Worm (Caenorhabditis elegans): ENCODE data around the gene ZK1290.10.
A peak's percentile ranks its signal among the peaks of the same experiment; 100 is the strongest.

ZK1290.10 gene

DNA sequence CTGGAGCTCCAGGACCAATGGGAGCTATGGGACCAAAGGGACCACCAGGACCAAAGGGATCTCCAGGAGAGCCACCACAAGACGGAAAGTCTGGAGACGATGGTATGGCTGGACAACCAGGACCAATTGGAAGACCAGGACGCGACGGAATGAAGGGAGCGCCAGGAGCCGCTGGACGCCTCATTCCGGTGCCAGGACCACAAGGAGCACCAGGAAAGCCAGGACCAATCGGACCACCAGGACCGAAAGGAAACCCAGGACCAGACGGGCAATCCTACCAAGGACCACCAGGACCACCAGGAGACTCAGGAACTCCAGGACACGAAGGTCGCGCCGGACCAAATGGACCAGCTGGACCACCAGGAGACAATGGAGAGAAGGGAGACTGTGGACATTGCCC lies 8.9 kb downstream of the ZK1290.10 start:
- TF ChIP-seq snpc-4 (tag; optimal IDR thresholded peaks at IDR 0.05) (no peak), unc-55 (GFP tag; optimal IDR thresholded peaks at IDR 0.05) (no peak), ZK546.5 (tag; optimal IDR thresholded peaks at IDR 0.05) (no peak), ztf-11 (tag; optimal IDR thresholded peaks at IDR 0.05) (no peak), aly-2 (tag; optimal IDR thresholded peaks at IDR 0.05) (no peak), lin-39 (tag; optimal IDR thresholded peaks at IDR 0.05) (no peak), lin-11 (tag; optimal IDR thresholded peaks at IDR 0.05) (no peak)

DNA sequence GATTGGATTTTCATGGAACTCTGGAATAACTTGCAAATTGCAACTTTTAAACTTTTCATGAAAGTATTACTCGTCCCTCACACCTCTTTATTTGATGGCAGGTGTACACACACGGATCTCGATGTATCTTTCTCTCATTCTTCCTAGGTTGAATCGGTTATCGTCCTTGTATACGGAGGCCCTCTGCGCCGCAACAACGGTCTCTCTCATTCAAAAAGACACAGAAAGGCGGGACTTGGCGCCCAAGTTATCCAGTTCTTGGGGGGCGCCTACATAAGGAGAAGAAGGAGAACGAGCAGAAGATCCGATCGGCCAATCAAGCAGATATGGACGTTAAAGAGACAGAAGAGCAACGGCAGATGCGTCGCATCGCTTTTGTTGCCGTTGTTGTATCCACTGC lies 9.9 kb downstream of the ZK1290.10 start, which contains the start of gene rol-8:
Gene rol-8 (plus strand): TSS at position 301 of the 400 bp plus-strand sequence.
- TF ChIP-seq ztf-4 (tag; optimal IDR thresholded peaks at IDR 0.05) = no peak
- TF ChIP-seq blmp-1 (tag; optimal IDR thresholded peaks at IDR 0.05; ENCODE audit: insufficient read depth) = no peak
- no peak for TF ChIP-seq nhr-77 (tag; optimal IDR thresholded peaks at IDR 0.05)
- TF ChIP-seq lin-11 (tag; optimal IDR thresholded peaks at IDR 0.05) = no peak
- no peak for TF ChIP-seq elt-3 (tag; optimal IDR thresholded peaks at IDR 0.05)
- TF ChIP-seq peb-1 (tag; optimal IDR thresholded peaks at IDR 0.05) = no peak
- no peak for TF ChIP-seq alr-1 (tag; optimal IDR thresholded peaks at IDR 0.05)
- TF ChIP-seq zag-1 (tag; optimal IDR thresholded peaks at IDR 0.05) = no peak
- no peak for TF ChIP-seq ama-1 (optimal IDR thresholded peaks at IDR 0.05)
- TF ChIP-seq F13H6.1 (tag; optimal IDR thresholded peaks at IDR 0.05) = no peak
- no peak for TF ChIP-seq sma-3 (GFP tag; optimal IDR thresholded peaks at IDR 0.05)
- no peak for TF ChIP-seq ZK546.5 (tag; optimal IDR thresholded peaks at IDR 0.05)
- no peak for TF ChIP-seq ceh-82 (tag; optimal IDR thresholded peaks at IDR 0.05)
- no peak for TF ChIP-seq lin-13 (GFP tag; optimal IDR thresholded peaks at IDR 0.05)
- TF ChIP-seq nhr-21 (tag; optimal IDR thresholded peaks at IDR 0.05) = no peak
- TF ChIP-seq unc-62 (GFP tag; optimal IDR thresholded peaks at IDR 0.05) = no peak
- TF ChIP-seq elt-1 (tag; optimal IDR thresholded peaks at IDR 0.05) = no peak

ce11 chrII:7542952-7543351 lies 10.8 kb downstream of the ZK1290.10 start:
- no peak for TF ChIP-seq lin-11 (tag; optimal IDR thresholded peaks at IDR 0.05)
- TF ChIP-seq lin-39 (tag; optimal IDR thresholded peaks at IDR 0.05) = no peak
- no peak for TF ChIP-seq zag-1 (tag; optimal IDR thresholded peaks at IDR 0.05)
- TF ChIP-seq F13H6.1 (tag; optimal IDR thresholded peaks at IDR 0.05) = no peak

DNA sequence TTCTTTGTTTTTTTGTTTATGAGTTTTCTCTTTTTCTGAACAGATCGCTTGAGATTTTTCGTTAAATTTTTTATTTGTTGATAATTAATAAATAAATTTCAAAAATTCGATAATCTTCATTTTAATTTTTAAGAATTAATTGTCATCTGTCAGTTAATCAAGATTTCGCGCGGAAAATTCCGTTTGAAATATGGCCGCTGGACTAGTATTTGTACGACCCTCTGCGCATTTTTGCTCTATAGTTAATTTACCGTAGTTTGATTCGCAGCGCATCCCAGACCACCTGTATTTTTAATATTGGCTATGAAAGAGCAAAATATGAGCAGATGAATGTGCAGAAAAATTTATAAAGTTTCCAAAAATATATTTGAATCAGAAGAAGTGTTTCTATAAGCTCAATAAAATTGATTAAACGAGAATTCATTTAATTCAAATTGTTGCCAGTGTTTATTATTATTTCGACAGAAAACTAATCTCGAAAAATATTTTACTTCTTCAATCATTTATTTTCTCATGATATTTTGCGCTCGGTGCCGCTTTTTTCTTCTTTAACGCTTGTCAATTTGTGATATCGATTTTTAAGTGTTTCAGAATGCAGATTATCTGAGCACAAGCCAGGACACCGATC lies 16.0 kb downstream of the ZK1290.10 start, which contains the start of gene nfi-1:
Gene nfi-1 (plus strand): TSS at position 578 of the 628 bp plus-strand sequence.
- TF ChIP-seq nhr-237 (tag; optimal IDR thresholded peaks at IDR 0.05) (no peak), mbf-1 (tag; optimal IDR thresholded peaks at IDR 0.05) (no peak), ceh-82 (tag; optimal IDR thresholded peaks at IDR 0.05) (no peak), nhr-12 (tag; optimal IDR thresholded peaks at IDR 0.05) (no peak), lin-13 (GFP tag; optimal IDR thresholded peaks at IDR 0.05) (peak; percentile 32), nhr-21 (tag; optimal IDR thresholded peaks at IDR 0.05) (no peak), snpc-4 (tag; optimal IDR thresholded peaks at IDR 0.05) (no peak), nhr-6 (tag; optimal IDR thresholded peaks at IDR 0.05) (no peak), aly-2 (tag; optimal IDR thresholded peaks at IDR 0.05) (no peak), nhr-23 (tag; optimal IDR thresholded peaks at IDR 0.05) (no peak), sma-3 (GFP tag; optimal IDR thresholded peaks at IDR 0.05) (peak; percentile 18), gmeb-1 (tag; optimal IDR thresholded peaks at IDR 0.05) (peak; percentile 27), elt-3 (tag; optimal IDR thresholded peaks at IDR 0.05) (no peak), fos-1 (tag; optimal IDR thresholded peaks at IDR 0.05) (no peak), dmd-4 (tag; optimal IDR thresholded peaks at IDR 0.05) (no peak), nhr-129 (tag; optimal IDR thresholded peaks at IDR 0.05) (peak; percentile 45), ztf-4 (tag; optimal IDR thresholded peaks at IDR 0.05) (no peak), nhr-77 (tag; optimal IDR thresholded peaks at IDR 0.05) (no peak), mdl-1 (tag; optimal IDR thresholded peaks at IDR 0.05) (no peak), elt-1 (tag; optimal IDR thresholded peaks at IDR 0.05) (no peak), ZK546.5 (tag; optimal IDR thresholded peaks at IDR 0.05) (no peak), lsy-2 (tag; optimal IDR thresholded peaks at IDR 0.05) (peak; percentile 3 to 95), unc-55 (GFP tag; optimal IDR thresholded peaks at IDR 0.05) (peak; percentile 59), blmp-1 (tag; optimal IDR thresholded peaks at IDR 0.05; ENCODE audit: insufficient read depth) (no peak), egl-27 (tag; optimal IDR thresholded peaks at IDR 0.05) (no peak), unc-62 (GFP tag; optimal IDR thresholded peaks at IDR 0.05) (no peak), C34F6.9 (tag; optimal IDR thresholded peaks at IDR 0.05) (peak; percentile 70), nhr-10 (tag; optimal IDR thresholded peaks at IDR 0.05) (no peak), mab-5 (tag; optimal IDR thresholded peaks at IDR 0.05) (no peak), sma-9 (GFP tag; optimal IDR thresholded peaks at IDR 0.05) (peak; percentile 62), sma-9 (tag; optimal IDR thresholded peaks at IDR 0.05) (no peak), unc-39 (tag; optimal IDR thresholded peaks at IDR 0.05) (no peak), ztf-1 (GFP tag; conservative IDR thresholded peaks at IDR 0.05) (no peak), R02D3.7 (tag; optimal IDR thresholded peaks at IDR 0.05) (no peak), ama-1 (optimal IDR thresholded peaks at IDR 0.05) (no peak), ceh-16 (tag; optimal IDR thresholded peaks at IDR 0.05) (no peak), crh-2 (tag; optimal IDR thresholded peaks at IDR 0.05) (peak; percentile 36), F13H6.1 (tag; optimal IDR thresholded peaks at IDR 0.05) (no peak), peb-1 (tag; optimal IDR thresholded peaks at IDR 0.05) (no peak), lin-11 (tag; optimal IDR thresholded peaks at IDR 0.05) (no peak), nhr-25 (tag; optimal IDR thresholded peaks at IDR 0.05) (no peak), zag-1 (tag; optimal IDR thresholded peaks at IDR 0.05) (no peak)
